Worm (Caenorhabditis elegans) whole organism, L2 larva: ENCODE results near the gene F57F4.1.
A peak's percentile ranks its signal among the peaks of the same experiment; 100 is the strongest.

Experiments used
- C34F6.9 ChIP-seq: fragments of 150-350 bp; optimal IDR thresholded peaks from 2 replicates; lab custom pipeline; 2014; ENCODE audit warnings: missing biosample characterization, missing genetic modification characterization
- F13H6.1 ChIP-seq: sonication (generic microtip); optimal IDR thresholded peaks from 2 replicates; lab custom pipeline; 2016; ENCODE audit warnings: missing genetic modification characterization, missing compliant biosample characterization
- Y55F3AM.14 ChIP-seq: fragments of 200-800 bp; sonication (Bioruptor generic); optimal IDR thresholded peaks from 2 replicates; lab custom pipeline; 2018; ENCODE audit warnings: mild to moderate bottlenecking, missing genetic modification characterization, missing compliant biosample characterization
- aly-2 ChIP-seq: fragments of 150-350 bp; optimal IDR thresholded peaks from 2 replicates; lab custom pipeline; 2014; ENCODE audit warnings: missing biosample characterization, missing genetic modification characterization
- blmp-1 ChIP-seq: sonication (generic microtip); optimal IDR thresholded peaks from 2 replicates; lab custom pipeline; 2017; ENCODE audit warnings: missing genetic modification characterization, mild to moderate bottlenecking, missing compliant biosample characterization, antibody characterized with exemption, moderate library complexity; ENCODE audit not compliant: insufficient read depth
- ceh-82 ChIP-seq: fragments of 150-350 bp; optimal IDR thresholded peaks from 2 replicates; lab custom pipeline; 2014; ENCODE audit warnings: missing biosample characterization, missing genetic modification characterization
- crh-2 ChIP-seq: sonication (generic microtip); optimal IDR thresholded peaks from 2 replicates; lab custom pipeline; 2017; ENCODE audit warnings: missing biosample characterization, missing genetic modification characterization
- dmd-4 ChIP-seq: sonication (generic microtip); optimal IDR thresholded peaks from 2 replicates; lab custom pipeline; 2017; ENCODE audit warnings: missing biosample characterization, missing genetic modification characterization
- elt-1 ChIP-seq: fragments of 150-350 bp; optimal IDR thresholded peaks from 2 replicates; lab custom pipeline; 2014; ENCODE audit warnings: missing biosample characterization, missing genetic modification characterization
- elt-3 ChIP-seq: sonication (generic microtip); optimal IDR thresholded peaks from 2 replicates; lab custom pipeline; 2017; ENCODE audit warnings: missing biosample characterization, missing genetic modification characterization
- fos-1 ChIP-seq: fragments of 150-350 bp; optimal IDR thresholded peaks from 2 replicates; lab custom pipeline; 2014; ENCODE audit warnings: missing biosample characterization, missing genetic modification characterization
- gmeb-1 ChIP-seq: fragments of 150-350 bp; optimal IDR thresholded peaks from 2 replicates; lab custom pipeline; 2014; ENCODE audit warnings: missing biosample characterization, missing genetic modification characterization
- lin-11 ChIP-seq: fragments of 150-350 bp; sonication (generic microtip); optimal IDR thresholded peaks from 2 replicates; lab custom pipeline; 2014; ENCODE audit warnings: missing biosample characterization, missing genetic modification characterization, inconsistent platforms, mixed read lengths
- lin-13 ChIP-seq: fragments of 150-350 bp; optimal IDR thresholded peaks from 2 replicates; lab custom pipeline; 2014; ENCODE audit warnings: missing biosample characterization, missing genetic modification reagents, missing genetic modification characterization
- lsy-2 ChIP-seq, 2 experiments: fragments of 150-350 bp in 1 of 2; sonication (generic microtip) in 1 of 2; optimal IDR thresholded peaks; 2 replicates each; lab custom pipeline; 2014 to 2017; ENCODE audit warnings: missing biosample characterization in 2 of 2, missing genetic modification characterization in 2 of 2
- mbf-1 ChIP-seq: sonication (generic microtip); optimal IDR thresholded peaks from 2 replicates; lab custom pipeline; 2017; ENCODE audit warnings: missing biosample characterization, missing genetic modification characterization
- mdl-1 ChIP-seq, 2 experiments: fragments of 150-350 bp in 1 of 2; sonication (generic microtip) in 1 of 2; optimal IDR thresholded peaks; 2 replicates each; lab custom pipeline; 2017; ENCODE audit warnings: missing biosample characterization in 2 of 2, missing genetic modification characterization in 2 of 2
- nhr-11 ChIP-seq: fragments of 150-350 bp; optimal IDR thresholded peaks from 2 replicates; lab custom pipeline; 2014; ENCODE audit warnings: missing biosample characterization, missing genetic modification characterization
- nhr-12 ChIP-seq: fragments of 150-350 bp; optimal IDR thresholded peaks from 2 replicates; lab custom pipeline; 2014; ENCODE audit warnings: missing biosample characterization, missing genetic modification characterization
- nhr-129 ChIP-seq: fragments of 150-350 bp; optimal IDR thresholded peaks from 2 replicates; lab custom pipeline; 2014; ENCODE audit warnings: missing biosample characterization, missing genetic modification characterization
- nhr-21 ChIP-seq: fragments of 150-350 bp; optimal IDR thresholded peaks from 2 replicates; lab custom pipeline; 2014; ENCODE audit warnings: missing biosample characterization, missing genetic modification characterization
- nhr-25 ChIP-seq: fragments of 150-350 bp; sonication (generic microtip); optimal IDR thresholded peaks from 3 replicates; lab custom pipeline; 2014; ENCODE audit warnings: missing biosample characterization, missing genetic modification characterization
- nhr-6 ChIP-seq: fragments of 150-350 bp; optimal IDR thresholded peaks from 2 replicates; lab custom pipeline; 2014; ENCODE audit warnings: missing biosample characterization, missing genetic modification characterization
- nhr-77 ChIP-seq: fragments of 150-350 bp; optimal IDR thresholded peaks from 2 replicates; lab custom pipeline; 2014; ENCODE audit warnings: missing biosample characterization, missing genetic modification characterization
- peb-1 ChIP-seq: fragments of 150-350 bp; optimal IDR thresholded peaks from 2 replicates; lab custom pipeline; 2014; ENCODE audit warnings: missing biosample characterization, missing genetic modification characterization
- skn-1 ChIP-seq: sonication (generic microtip); optimal IDR thresholded peaks from 2 replicates; lab custom pipeline; 2017; ENCODE audit warnings: missing biosample characterization, missing genetic modification characterization
- sma-3 ChIP-seq: sonication (generic microtip); optimal IDR thresholded peaks from 2 replicates; lab custom pipeline; 2016; ENCODE audit warnings: missing genetic modification reagents, missing genetic modification characterization, missing compliant biosample characterization
- sma-9 ChIP-seq, 2 experiments: fragments of 150-350 bp in 1 of 2; sonication (generic microtip) in 1 of 2; optimal IDR thresholded peaks; 2 replicates each; lab custom pipeline; 2014 to 2016; ENCODE audit warnings: missing genetic modification characterization in 2 of 2, mild to moderate bottlenecking in 1 of 2, missing biosample characterization in 1 of 2, missing compliant biosample characterization in 1 of 2, missing genetic modification reagents in 1 of 2, moderate library complexity in 1 of 2
- snpc-4 ChIP-seq: fragments of 150-350 bp; optimal IDR thresholded peaks from 2 replicates; lab custom pipeline; 2014; ENCODE audit warnings: missing biosample characterization, missing genetic modification characterization
- unc-39 ChIP-seq: fragments of 150-350 bp; optimal IDR thresholded peaks from 2 replicates; lab custom pipeline; 2014; ENCODE audit warnings: missing biosample characterization, missing genetic modification characterization
- unc-55 ChIP-seq: fragments of 150-350 bp; sonication (generic microtip); optimal IDR thresholded peaks from 3 replicates; lab custom pipeline; 2014; ENCODE audit warnings: missing biosample characterization, missing genetic modification reagents, missing genetic modification characterization
- unc-62 ChIP-seq: fragments of 150-350 bp; optimal IDR thresholded peaks from 2 replicates; lab custom pipeline; 2014; ENCODE audit warnings: missing biosample characterization, missing genetic modification reagents, missing genetic modification characterization
- zag-1 ChIP-seq: fragments of 150-350 bp; optimal IDR thresholded peaks from 2 replicates; lab custom pipeline; 2014; ENCODE audit warnings: missing biosample characterization, missing genetic modification characterization
- ztf-1 ChIP-seq: fragments of 200-800 bp; sonication (Bioruptor generic); conservative IDR thresholded peaks from 2 replicates; pipeline ENCODE4 v1.3.6; 2022; ENCODE audit warnings: missing genetic modification characterization, missing compliant biosample characterization
- ztf-11 ChIP-seq: sonication (generic microtip); optimal IDR thresholded peaks from 2 replicates; lab custom pipeline; 2017; ENCODE audit warnings: missing biosample characterization, missing genetic modification characterization

F57F4.1 gene

ce11 chrV:6427433-6427832, 37.2 kb downstream of the F57F4.1 start (continued):
- TF ChIP-seq nhr-6 (peak; percentile 4), lsy-2 (tag; optimal IDR thresholded peaks at IDR 0.05; lab: Kevin White, UChicago) (peak; percentile 36 to 81), zag-1 (tag; lab: Kevin White, UChicago) (no peak)

ce11 chrV:6429870-6430339, 39.6 kb downstream of the F57F4.1 start, which contains the start of gene alh-4:
TSS of gene alh-4 (minus strand) at chrV:6429920.
- TF ChIP-seq nhr-21 (tag; lab: Kevin White, UChicago) (peak; percentile 6), peb-1 (tag; lab: Kevin White, UChicago) (no peak), aly-2 (tag; lab: Kevin White, UChicago) (no peak), nhr-129 (tag; lab: Kevin White, UChicago) (peak; percentile 16), unc-62 (no peak), mbf-1 (no peak), skn-1 (tag; lab: Kevin White, UChicago) (no peak), fos-1 (no peak), unc-39 (no peak), ztf-11 (no peak), zag-1 (tag; lab: Kevin White, UChicago) (no peak), nhr-77 (tag; lab: Kevin White, UChicago) (no peak), nhr-12 (no peak), crh-2 (tag; lab: Kevin White, UChicago) (no peak), blmp-1 (tag; lab: Kevin White, UChicago) (peak; percentile 3), F13H6.1 (tag; lab: Kevin White, UChicago) (no peak), elt-3 (tag; lab: Kevin White, UChicago) (no peak), snpc-4 (tag; lab: Kevin White, UChicago) (no peak), sma-9 (GFP tag; optimal IDR thresholded peaks at IDR 0.05; lab: Kevin White, UChicago) (peak; percentile 21), sma-9 (tag; optimal IDR thresholded peaks at IDR 0.05; lab: Kevin White, UChicago) (no peak), nhr-25 (tag; lab: Kevin White, UChicago) (peak; percentile 66), sma-3 (GFP tag; lab: Kevin White, UChicago) (peak; percentile 61), gmeb-1 (tag; lab: Kevin White, UChicago) (peak; percentile 19), elt-1 (tag; lab: Kevin White, UChicago) (no peak)

DNA sequence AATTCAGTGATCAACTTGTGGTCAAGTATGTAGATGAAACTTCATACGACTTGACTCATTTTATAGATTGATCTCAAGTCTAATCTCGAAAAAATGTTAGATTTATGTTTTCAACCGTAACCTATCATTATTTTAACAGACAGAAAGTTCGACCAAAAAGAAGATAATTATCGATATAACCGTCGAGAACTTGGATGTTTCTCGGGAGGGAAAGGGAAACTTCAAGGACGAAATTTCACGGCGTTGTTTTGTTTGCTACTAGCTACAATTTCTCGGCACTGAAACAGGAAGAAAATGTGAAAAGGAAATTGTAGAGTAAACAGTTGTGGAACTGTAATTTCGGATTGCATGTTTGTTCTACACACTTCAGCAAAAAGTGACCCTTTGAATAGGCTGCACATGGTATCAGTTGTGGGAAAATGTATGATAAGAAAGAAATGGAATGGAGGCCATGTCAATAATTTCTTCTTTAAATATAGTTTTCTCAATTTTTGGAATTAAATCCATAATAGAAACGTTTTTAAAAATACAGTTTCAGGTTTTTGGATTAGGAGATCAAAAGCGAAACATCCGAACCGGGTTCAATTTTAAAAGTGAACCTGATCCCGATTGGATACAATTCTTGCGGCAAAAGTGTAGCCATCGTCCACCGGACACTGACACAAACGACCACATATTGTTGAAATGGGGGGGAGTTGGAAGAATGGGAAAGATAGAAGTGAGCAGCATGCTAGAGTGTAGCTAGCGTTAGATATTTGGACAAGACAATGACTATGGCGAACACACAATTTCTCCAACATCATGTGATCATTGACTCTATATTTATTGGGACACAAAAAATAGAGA, 40.5 kb downstream of the F57F4.1 start:
- TF ChIP-seq crh-2 (tag; lab: Kevin White, UChicago) (peak; percentile 21), ztf-1 (GFP tag; lab: Robert Waterston, UW) (no peak), sma-3 (GFP tag; lab: Kevin White, UChicago) (peak; percentile 49), sma-9 (GFP tag; optimal IDR thresholded peaks at IDR 0.05; lab: Kevin White, UChicago) (peak; percentile 26), sma-9 (tag; optimal IDR thresholded peaks at IDR 0.05; lab: Kevin White, UChicago) (no peak), blmp-1 (tag; lab: Kevin White, UChicago) (peak; percentile 3), nhr-129 (tag; lab: Kevin White, UChicago) (peak; percentile 18), nhr-11 (tag; lab: Kevin White, UChicago) (no peak)

ce11 chrV:6433446-6434178, 43.3 kb downstream of the F57F4.1 start, which contains the start of the genes gad-1 and erfa-1:
TSS of gene gad-1 (minus strand) at chrV:6433496.
TSS of gene erfa-1 (plus strand) at chrV:6434128.
- TF ChIP-seq unc-55 (GFP tag; lab: Kevin White, UChicago) (peak; percentile 84), crh-2 (tag; lab: Kevin White, UChicago) (peak; percentile 65), F13H6.1 (tag; lab: Kevin White, UChicago) (peak; percentile 2), lin-13 (GFP tag; lab: Kevin White, UChicago) (peak; percentile 24), nhr-77 (tag; lab: Kevin White, UChicago) (no peak), nhr-25 (tag; lab: Kevin White, UChicago) (peak; percentile 38), ztf-11 (no peak), nhr-129 (tag; lab: Kevin White, UChicago) (peak; percentile 71), ztf-1 (GFP tag; lab: Robert Waterston, UW) (no peak), C34F6.9 (tag; lab: Kevin White, UChicago) (peak; percentile 60), elt-1 (tag; lab: Kevin White, UChicago) (no peak), sma-3 (GFP tag; lab: Kevin White, UChicago) (peak; percentile 26), dmd-4 (tag; lab: Kevin White, UChicago) (no peak), mdl-1 (tag; optimal IDR thresholded peaks at IDR 0.05; lab: Kevin White, UChicago) (no peak), lin-11 (peak; percentile 16), lsy-2 (tag; optimal IDR thresholded peaks at IDR 0.05; lab: Kevin White, UChicago) (peak; percentile 24 to 91), unc-39 (no peak), nhr-11 (tag; lab: Kevin White, UChicago) (no peak), sma-9 (GFP tag; optimal IDR thresholded peaks at IDR 0.05; lab: Kevin White, UChicago) (peak; percentile 60), sma-9 (tag; optimal IDR thresholded peaks at IDR 0.05; lab: Kevin White, UChicago) (no peak), nhr-12 (no peak), nhr-21 (tag; lab: Kevin White, UChicago) (peak; percentile 46), ceh-82 (tag; lab: Kevin White, UChicago) (no peak), blmp-1 (tag; lab: Kevin White, UChicago) (no peak), Y55F3AM.14 (GFP tag; lab: Kevin White, UChicago) (no peak), fos-1 (no peak)
- TF ChIP-seq, all 48 proteins: peak for 12
